Worm (Caenorhabditis elegans) whole organism, L2 larva: ENCODE data around the gene E02H1.1.

Experiments used
- C34F6.9 ChIP-seq: fragments of 150-350 bp; optimal IDR thresholded peaks from 2 replicates; lab custom pipeline; 2014; ENCODE audit warnings: missing biosample characterization, missing genetic modification characterization
- F13H6.1 ChIP-seq: sonication (generic microtip); optimal IDR thresholded peaks from 2 replicates; lab custom pipeline; 2016; ENCODE audit warnings: missing genetic modification characterization, missing compliant biosample characterization
- blmp-1 ChIP-seq: sonication (generic microtip); optimal IDR thresholded peaks from 2 replicates; lab custom pipeline; 2017; ENCODE audit warnings: missing genetic modification characterization, mild to moderate bottlenecking, missing compliant biosample characterization, antibody characterized with exemption, moderate library complexity; ENCODE audit not compliant: insufficient read depth
- ceh-16 ChIP-seq: fragments of 150-350 bp; optimal IDR thresholded peaks from 2 replicates; lab custom pipeline; 2014; ENCODE audit warnings: missing biosample characterization, missing genetic modification characterization
- crh-2 ChIP-seq: sonication (generic microtip); optimal IDR thresholded peaks from 2 replicates; lab custom pipeline; 2017; ENCODE audit warnings: missing biosample characterization, missing genetic modification characterization
- egl-27 ChIP-seq: sonication (generic microtip); optimal IDR thresholded peaks from 3 replicates; lab custom pipeline; 2017; ENCODE audit warnings: missing biosample characterization, missing genetic modification reagents, missing genetic modification characterization
- elt-1 ChIP-seq: fragments of 150-350 bp; optimal IDR thresholded peaks from 2 replicates; lab custom pipeline; 2014; ENCODE audit warnings: missing biosample characterization, missing genetic modification characterization
- fos-1 ChIP-seq: fragments of 150-350 bp; optimal IDR thresholded peaks from 2 replicates; lab custom pipeline; 2014; ENCODE audit warnings: missing biosample characterization, missing genetic modification characterization
- gmeb-1 ChIP-seq: fragments of 150-350 bp; optimal IDR thresholded peaks from 2 replicates; lab custom pipeline; 2014; ENCODE audit warnings: missing biosample characterization, missing genetic modification characterization
- lin-11 ChIP-seq: fragments of 150-350 bp; sonication (generic microtip); optimal IDR thresholded peaks from 2 replicates; lab custom pipeline; 2014; ENCODE audit warnings: missing biosample characterization, missing genetic modification characterization, inconsistent platforms, mixed read lengths
- lin-13 ChIP-seq: fragments of 150-350 bp; optimal IDR thresholded peaks from 2 replicates; lab custom pipeline; 2014; ENCODE audit warnings: missing biosample characterization, missing genetic modification reagents, missing genetic modification characterization
- lsy-2 ChIP-seq, 2 experiments: fragments of 150-350 bp in 1 of 2; sonication (generic microtip) in 1 of 2; optimal IDR thresholded peaks; 2 replicates each; lab custom pipeline; 2014 to 2017; ENCODE audit warnings: missing biosample characterization in 2 of 2, missing genetic modification characterization in 2 of 2
- mab-5 ChIP-seq: fragments of 150-350 bp; optimal IDR thresholded peaks from 2 replicates; lab custom pipeline; 2014; ENCODE audit warnings: missing biosample characterization, missing genetic modification characterization
- mbf-1 ChIP-seq: sonication (generic microtip); optimal IDR thresholded peaks from 2 replicates; lab custom pipeline; 2017; ENCODE audit warnings: missing biosample characterization, missing genetic modification characterization
- nhr-11 ChIP-seq: fragments of 150-350 bp; optimal IDR thresholded peaks from 2 replicates; lab custom pipeline; 2014; ENCODE audit warnings: missing biosample characterization, missing genetic modification characterization
- nhr-12 ChIP-seq: fragments of 150-350 bp; optimal IDR thresholded peaks from 2 replicates; lab custom pipeline; 2014; ENCODE audit warnings: missing biosample characterization, missing genetic modification characterization
- nhr-129 ChIP-seq: fragments of 150-350 bp; optimal IDR thresholded peaks from 2 replicates; lab custom pipeline; 2014; ENCODE audit warnings: missing biosample characterization, missing genetic modification characterization
- nhr-21 ChIP-seq: fragments of 150-350 bp; optimal IDR thresholded peaks from 2 replicates; lab custom pipeline; 2014; ENCODE audit warnings: missing biosample characterization, missing genetic modification characterization
- nhr-237 ChIP-seq: fragments of 150-350 bp; optimal IDR thresholded peaks from 2 replicates; lab custom pipeline; 2014; ENCODE audit warnings: missing biosample characterization, missing genetic modification characterization
- nhr-25 ChIP-seq: fragments of 150-350 bp; sonication (generic microtip); optimal IDR thresholded peaks from 3 replicates; lab custom pipeline; 2014; ENCODE audit warnings: missing biosample characterization, missing genetic modification characterization
- nhr-6 ChIP-seq: fragments of 150-350 bp; optimal IDR thresholded peaks from 2 replicates; lab custom pipeline; 2014; ENCODE audit warnings: missing biosample characterization, missing genetic modification characterization
- nhr-77 ChIP-seq: fragments of 150-350 bp; optimal IDR thresholded peaks from 2 replicates; lab custom pipeline; 2014; ENCODE audit warnings: missing biosample characterization, missing genetic modification characterization
- peb-1 ChIP-seq: fragments of 150-350 bp; optimal IDR thresholded peaks from 2 replicates; lab custom pipeline; 2014; ENCODE audit warnings: missing biosample characterization, missing genetic modification characterization
- sem-4 ChIP-seq: fragments of 150-350 bp; optimal IDR thresholded peaks from 2 replicates; lab custom pipeline; 2014; ENCODE audit warnings: missing biosample characterization, missing genetic modification reagents, missing genetic modification characterization
- sma-3 ChIP-seq: sonication (generic microtip); optimal IDR thresholded peaks from 2 replicates; lab custom pipeline; 2016; ENCODE audit warnings: missing genetic modification reagents, missing genetic modification characterization, missing compliant biosample characterization
- sma-9 ChIP-seq, 2 experiments: fragments of 150-350 bp in 1 of 2; sonication (generic microtip) in 1 of 2; optimal IDR thresholded peaks; 2 replicates each; lab custom pipeline; 2014 to 2016; ENCODE audit warnings: missing genetic modification characterization in 2 of 2, mild to moderate bottlenecking in 1 of 2, missing biosample characterization in 1 of 2, missing compliant biosample characterization in 1 of 2, missing genetic modification reagents in 1 of 2, moderate library complexity in 1 of 2
- snpc-4 ChIP-seq: fragments of 150-350 bp; optimal IDR thresholded peaks from 2 replicates; lab custom pipeline; 2014; ENCODE audit warnings: missing biosample characterization, missing genetic modification characterization
- unc-55 ChIP-seq: fragments of 150-350 bp; sonication (generic microtip); optimal IDR thresholded peaks from 3 replicates; lab custom pipeline; 2014; ENCODE audit warnings: missing biosample characterization, missing genetic modification reagents, missing genetic modification characterization
- zag-1 ChIP-seq: fragments of 150-350 bp; optimal IDR thresholded peaks from 2 replicates; lab custom pipeline; 2014; ENCODE audit warnings: missing biosample characterization, missing genetic modification characterization

The E02H1.1 gene

DNA sequence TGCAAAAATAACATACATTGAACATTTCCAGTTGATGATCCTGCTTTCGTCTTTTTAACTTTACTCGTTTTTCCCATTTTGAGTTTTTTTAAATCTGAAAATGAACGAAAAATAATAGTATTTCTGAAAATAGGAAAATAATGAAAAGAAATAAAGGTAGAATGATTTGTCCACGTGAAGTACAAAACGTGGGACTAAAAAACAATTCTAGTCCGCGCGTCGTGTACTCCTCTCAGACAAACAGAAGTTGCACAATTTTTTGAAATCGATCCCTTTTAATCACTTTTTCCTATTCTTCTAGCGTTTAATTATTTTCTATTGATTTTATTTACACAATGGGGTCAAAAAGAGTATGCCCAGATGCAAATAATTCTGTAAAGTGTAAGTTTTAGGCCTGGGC is at the start of gene E02H1.1, which contains the start of gene tag-124:
E02H1.1 (minus strand) TSS at position 94 of the 400 bp plus-strand sequence.
tag-124 (plus strand) TSS at position 222 of the 400 bp plus-strand sequence.
- TF ChIP-seq peb-1 (tag; lab: Kevin White, UChicago) (no peak), lin-13 (peak; percentile 51), nhr-11 (tag; lab: Kevin White, UChicago) (no peak), elt-1 (tag; lab: Kevin White, UChicago) (no peak), nhr-6 (tag; lab: Kevin White, UChicago) (peak; percentile 64), egl-27 (tag; lab: Kevin White, UChicago) (peak; percentile 38), unc-55 (GFP tag; lab: Kevin White, UChicago) (peak; percentile 89), lsy-2 (tag; optimal IDR thresholded peaks at IDR 0.05; lab: Kevin White, UChicago) (peak; percentile 67 to 89), C34F6.9 (tag; lab: Kevin White, UChicago) (peak; percentile 81), nhr-25 (tag; lab: Kevin White, UChicago) (peak; percentile 77), crh-2 (tag; lab: Kevin White, UChicago) (peak; percentile 72), nhr-21 (peak; percentile 66), sem-4 (tag; lab: Kevin White, UChicago) (peak; percentile 66), snpc-4 (tag; lab: Kevin White, UChicago) (peak; percentile 49), F13H6.1 (tag; lab: Kevin White, UChicago) (peak; percentile 75), zag-1 (no peak), nhr-77 (no peak), mab-5 (tag; lab: Kevin White, UChicago) (peak; percentile 69), gmeb-1 (tag; lab: Kevin White, UChicago) (peak; percentile 61), blmp-1 (tag; lab: Kevin White, UChicago) (peak; percentile 12), fos-1 (peak; percentile 27), sma-9 (GFP tag; optimal IDR thresholded peaks at IDR 0.05; lab: Kevin White, UChicago) (peak; percentile 92), sma-9 (tag; optimal IDR thresholded peaks at IDR 0.05; lab: Kevin White, UChicago) (no peak), sma-3 (GFP tag; lab: Kevin White, UChicago) (peak; percentile 88), nhr-129 (tag; lab: Kevin White, UChicago) (peak; percentile 67)

DNA sequence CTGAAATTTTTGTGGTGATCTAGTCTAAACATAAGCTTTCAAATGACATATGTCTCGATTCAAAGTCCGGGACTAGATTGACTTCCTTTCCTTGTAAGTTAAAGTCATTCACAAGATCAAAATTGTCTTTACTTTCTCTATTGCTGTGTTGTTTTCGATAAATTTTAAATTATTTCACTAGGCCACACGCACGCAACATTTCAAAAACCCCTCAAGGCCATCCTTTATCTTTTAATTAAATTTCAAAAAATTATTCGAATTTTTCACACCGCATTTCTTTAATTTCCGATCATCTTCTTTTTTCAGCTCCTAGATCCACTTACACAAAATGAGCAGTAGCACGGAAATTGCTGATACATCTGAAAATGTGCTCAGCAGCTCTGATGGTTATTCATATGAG is 45.3 kb upstream of the E02H1.1 start, which contains the start of gene ZK1307.7:
ZK1307.7 (plus strand) TSS at position 301 of the 400 bp plus-strand sequence.
- no peak for TF ChIP-seq nhr-12 (tag; lab: Kevin White, UChicago)
- no peak for TF ChIP-seq ceh-16 (tag; lab: Kevin White, UChicago)
- no peak for TF ChIP-seq mab-5 (tag; lab: Kevin White, UChicago)
- TF ChIP-seq elt-1 (tag; lab: Kevin White, UChicago), result no peak
- no peak for TF ChIP-seq lin-11 (tag; lab: Kevin White, UChicago)
- TF ChIP-seq lsy-2 (tag; optimal IDR thresholded peaks at IDR 0.05; lab: Kevin White, UChicago), result no peak
- TF ChIP-seq unc-55 (GFP tag; lab: Kevin White, UChicago), result no peak
- no peak for TF ChIP-seq nhr-237

- TF ChIP-seq crh-2 (tag; lab: Kevin White, UChicago), result no peak
These were observed 35.0 kb upstream of the E02H1.1 start for ce11 chrII:9625930-9626329.

- TF ChIP-seq fos-1 (peak; percentile 23), lsy-2 (tag; optimal IDR thresholded peaks at IDR 0.05; lab: Kevin White, UChicago) (peak in 1 of 2 experiments; percentile 55), C34F6.9 (tag; lab: Kevin White, UChicago) (peak; percentile 43), crh-2 (tag; lab: Kevin White, UChicago) (peak; percentile 79), gmeb-1 (tag; lab: Kevin White, UChicago) (peak; percentile 15), mbf-1 (tag; lab: Kevin White, UChicago) (no peak), nhr-6 (tag; lab: Kevin White, UChicago) (no peak), unc-55 (GFP tag; lab: Kevin White, UChicago) (peak; percentile 38)
These were observed 33.2 kb upstream of the E02H1.1 start, which contains the start of the genes dnj-20 and ZK1307.8 for ce11 chrII:9624110-9624695. dnj-20 (minus strand) TSS chrII:9624176. ZK1307.8 (plus strand) TSS chrII:9624613.

- TF ChIP-seq crh-2 (tag; lab: Kevin White, UChicago) (peak; percentile 40), sma-9 (GFP tag; optimal IDR thresholded peaks at IDR 0.05; lab: Kevin White, UChicago) (peak; percentile 9), sma-9 (tag; optimal IDR thresholded peaks at IDR 0.05; lab: Kevin White, UChicago) (no peak), nhr-129 (tag; lab: Kevin White, UChicago) (no peak), sma-3 (GFP tag; lab: Kevin White, UChicago) (no peak), C34F6.9 (tag; lab: Kevin White, UChicago) (peak; percentile 21), lsy-2 (tag; optimal IDR thresholded peaks at IDR 0.05; lab: Kevin White, UChicago) (no peak), F13H6.1 (tag; lab: Kevin White, UChicago) (peak; percentile 43), blmp-1 (tag; lab: Kevin White, UChicago) (peak; percentile 13)
These were observed 31.0 kb upstream of the E02H1.1 start for ce11 chrII:9621913-9622348.
